Fruit fly (Drosophila melanogaster): ENCODE results near the gene mys.

dm6 chrX:8100026-8100825 lies 38.8 kb downstream of the mys start:
- peak; percentile 78 for TF ChIP-seq rib (GFP tag; IDR thresholded peaks at IDR 0.05)
- TF ChIP-seq CG9932 (GFP tag; IDR thresholded peaks at IDR 0.05), result peak; percentile 72
- peak; percentile 81 for TF ChIP-seq BtbVII (GFP tag; optimal IDR thresholded peaks at IDR 0.05)
- no peak for TF ChIP-seq prd (optimal IDR thresholded peaks at IDR 0.05)
- TF ChIP-seq prd (GFP tag; IDR thresholded peaks at IDR 0.05), result peak; percentile 90
- peak; percentile 71 for TF ChIP-seq Nf-YA (GFP tag; IDR thresholded peaks at IDR 0.05)
- peak; percentile 81 for TF ChIP-seq CG6854 (GFP tag; optimal IDR thresholded peaks at IDR 0.05)
- no peak for TF ChIP-seq pan (optimal IDR thresholded peaks at IDR 0.05)
- TF ChIP-seq pan (GFP tag; optimal IDR thresholded peaks at IDR 0.05 in 1 of 2, IDR thresholded peaks at IDR 0.05 in 1 of 2), result peak in 1 of 2 experiments; percentile 88
- peak; percentile 97 for TF ChIP-seq CG15514 (GFP tag; optimal IDR thresholded peaks at IDR 0.05)
- TF ChIP-seq mld (GFP tag; IDR thresholded peaks at IDR 0.05; ENCODE audit: partially characterized antibody), result no peak
